Fruit fly (Drosophila melanogaster) whole organism, embryonic: ENCODE results near the gene Fbxl7.

ENCODE experiments used
- Adf1 ChIP-seq: fragments of 200-800 bp; sonication (Bioruptor generic); IDR thresholded peaks from 2 replicates; pipeline ENCODE4 v1.3.6; 2022; ENCODE audit warnings: missing biosample characterization, missing genetic modification characterization
- Atf-2 ChIP-seq: fragments of 200-800 bp; sonication (Bioruptor generic); optimal IDR thresholded peaks from 2 replicates; lab custom pipeline; 2016; ENCODE audit warnings: missing biosample characterization, missing genetic modification characterization
- Awh ChIP-seq: fragments of 200-800 bp; sonication (Bioruptor generic); IDR thresholded peaks from 2 replicates; pipeline ENCODE4, ENCODE4 v1.3.6; 2022; ENCODE audit warnings: missing biosample characterization, missing genetic modification characterization
- CG10209 ChIP-seq: fragments of 200-800 bp; sonication (Bioruptor generic); optimal IDR thresholded peaks from 3 replicates; lab custom pipeline; 2017; ENCODE audit warnings: missing biosample characterization, mild to moderate bottlenecking, missing genetic modification characterization, missing genetic modification reagents
- CG10274 ChIP-seq: fragments of 200-800 bp; sonication (Bioruptor generic); optimal IDR thresholded peaks from 3 replicates; lab custom pipeline; 2017; ENCODE audit warnings: missing biosample characterization, mild to moderate bottlenecking, missing genetic modification characterization
- CG11247 ChIP-seq: fragments of 200-800 bp; sonication (Bioruptor generic); IDR thresholded peaks from 2 replicates; pipeline ENCODE4 v1.3.6; 2022; ENCODE audit warnings: missing biosample characterization, missing genetic modification characterization
- CG11456 ChIP-seq: fragments of 200-800 bp; sonication (Bioruptor generic); IDR thresholded peaks from 3 replicates; pipeline ENCODE4 v1.3.6; 2022; ENCODE audit warnings: missing biosample characterization, missing genetic modification characterization
- CG12219 ChIP-seq: fragments of 200-800 bp; sonication (Bioruptor generic); optimal IDR thresholded peaks from 3 replicates; lab custom pipeline; 2018; ENCODE audit warnings: missing biosample characterization, mild to moderate bottlenecking, missing genetic modification characterization
- CG12769 ChIP-seq: fragments of 200-800 bp; sonication (Bioruptor generic); optimal IDR thresholded peaks from 2 replicates; lab custom pipeline; 2019; ENCODE audit warnings: missing biosample characterization, mild to moderate bottlenecking, missing genetic modification characterization, moderate library complexity
- CG13775 ChIP-seq: fragments of 200-800 bp; sonication (Bioruptor generic); optimal IDR thresholded peaks from 3 replicates; lab custom pipeline; 2017; ENCODE audit warnings: missing biosample characterization, mild to moderate bottlenecking, missing genetic modification characterization
- CG17802 ChIP-seq: fragments of 200-800 bp; sonication (Bioruptor generic); optimal IDR thresholded peaks from 2 replicates; lab custom pipeline; 2018; ENCODE audit warnings: missing biosample characterization, mild to moderate bottlenecking, missing genetic modification characterization, moderate library complexity
- CG32767 ChIP-seq: fragments of 200-800 bp; sonication (Bioruptor generic); IDR thresholded peaks from 2 replicates; pipeline ENCODE4 v1.3.6; 2022; ENCODE audit warnings: missing biosample characterization, missing genetic modification characterization
- CG34376 ChIP-seq: fragments of 200-800 bp; sonication (Bioruptor generic); optimal IDR thresholded peaks from 2 replicates; lab custom pipeline; 2018; ENCODE audit warnings: missing biosample characterization, mild to moderate bottlenecking, missing genetic modification characterization
- CG42726 ChIP-seq: fragments of 200-800 bp; sonication (Bioruptor generic); IDR thresholded peaks from 2 replicates; pipeline ENCODE4 v1.3.6; 2022; ENCODE audit warnings: missing biosample characterization, missing genetic modification characterization; ENCODE audit not compliant: partially characterized antibody
- CG4424 ChIP-seq: fragments of 200-800 bp; sonication (Bioruptor generic); optimal IDR thresholded peaks from 3 replicates; lab custom pipeline; 2016; ENCODE audit warnings: missing biosample characterization, missing genetic modification characterization
- CG4707 ChIP-seq: fragments of 200-800 bp; sonication (Bioruptor generic); optimal IDR thresholded peaks from 2 replicates; lab custom pipeline; 2018; ENCODE audit warnings: missing biosample characterization, mild to moderate bottlenecking, missing genetic modification characterization, moderate library complexity
- CG8478 ChIP-seq: fragments of >200 bp; optimal IDR thresholded peaks from 2 replicates; lab custom pipeline; 2018
- CG9609 ChIP-seq: fragments of 200-800 bp; sonication (Bioruptor generic); optimal IDR thresholded peaks from 3 replicates; lab custom pipeline; 2016; ENCODE audit warnings: missing biosample characterization, missing genetic modification characterization
- Chrac-16 ChIP-seq: fragments of 200-800 bp; sonication (Bioruptor generic); optimal IDR thresholded peaks from 3 replicates; lab custom pipeline; 2016; ENCODE audit warnings: missing biosample characterization, missing genetic modification characterization
- Dad ChIP-seq: fragments of 200-800 bp; sonication (Bioruptor generic); optimal IDR thresholded peaks from 3 replicates; lab custom pipeline; 2016; ENCODE audit warnings: missing biosample characterization, missing genetic modification characterization
- Deaf1 ChIP-seq: fragments of 200-800 bp; optimal IDR thresholded peaks from 3 replicates; lab custom pipeline; 2019; ENCODE audit warnings: missing biosample characterization, mild to moderate bottlenecking, missing genetic modification characterization, moderate library complexity
- Drgx ChIP-seq: fragments of 200-800 bp; sonication (Bioruptor generic); IDR thresholded peaks from 2 replicates; pipeline ENCODE4 v1.3.6; 2022; ENCODE audit warnings: missing biosample characterization, missing genetic modification characterization
- ERR ChIP-seq: fragments of 200-800 bp; sonication (Bioruptor generic); optimal IDR thresholded peaks from 2 replicates; lab custom pipeline; 2016; ENCODE audit warnings: missing biosample characterization, missing genetic modification characterization
- Elba2 ChIP-seq: fragments of 200-800 bp; sonication (Bioruptor generic); optimal IDR thresholded peaks from 3 replicates; lab custom pipeline; 2016; ENCODE audit warnings: missing biosample characterization, missing genetic modification characterization
- HLHmδ ChIP-seq: fragments of 200-800 bp; sonication (Bioruptor generic); optimal IDR thresholded peaks from 2 replicates; lab custom pipeline; 2018; ENCODE audit warnings: missing biosample characterization, mild to moderate bottlenecking, missing genetic modification characterization, moderate library complexity
- HmgD ChIP-seq: fragments of 200-800 bp; sonication (Bioruptor generic); optimal IDR thresholded peaks from 3 replicates; lab custom pipeline; 2016; ENCODE audit warnings: missing biosample characterization, missing genetic modification characterization
- HmgZ ChIP-seq: fragments of 200-800 bp; sonication (Bioruptor generic); optimal IDR thresholded peaks from 2 replicates; lab custom pipeline; 2018; ENCODE audit warnings: missing biosample characterization, mild to moderate bottlenecking, missing genetic modification characterization
- Lpt ChIP-seq: fragments of >200 bp; optimal IDR thresholded peaks from 2 replicates; lab custom pipeline; 2018; ENCODE audit warnings: missing biosample characterization, missing genetic modification characterization
- Neu2 ChIP-seq: fragments of 200-800 bp; sonication (Bioruptor generic); optimal IDR thresholded peaks from 3 replicates; lab custom pipeline; 2016; ENCODE audit warnings: missing biosample characterization, missing genetic modification characterization, borderline replicate concordance
- Vsx1 ChIP-seq: fragments of 200-800 bp; sonication (Bioruptor generic); optimal IDR thresholded peaks from 2 replicates; lab custom pipeline; 2017; ENCODE audit warnings: missing biosample characterization, mild to moderate bottlenecking, missing genetic modification characterization, missing genetic modification reagents
- ap ChIP-seq: fragments of 200-800 bp; sonication (Bioruptor generic); IDR thresholded peaks from 2 replicates; pipeline ENCODE4 v1.3.6; 2022; ENCODE audit warnings: missing biosample characterization, missing genetic modification characterization
- chinmo ChIP-seq: fragments of 200-800 bp; sonication (Bioruptor generic); IDR thresholded peaks from 4 replicates; pipeline ENCODE4 v1.3.6; 2022; ENCODE audit warnings: missing biosample characterization, missing genetic modification characterization; ENCODE audit not compliant: partially characterized antibody
- corto ChIP-seq: fragments of 200-800 bp; sonication (Bioruptor generic); optimal IDR thresholded peaks from 2 replicates; lab custom pipeline; 2016; ENCODE audit warnings: missing biosample characterization, mild to moderate bottlenecking, missing genetic modification characterization, moderate library complexity
- gce ChIP-seq: fragments of 200-800 bp; sonication (Bioruptor generic); IDR thresholded peaks from 3 replicates; pipeline ENCODE4 v1.3.6; 2022; ENCODE audit warnings: missing biosample characterization, missing genetic modification characterization
- gro ChIP-seq: fragments of 200-800 bp; sonication (Bioruptor generic); optimal IDR thresholded peaks from 2 replicates; lab custom pipeline; 2016; ENCODE audit warnings: missing biosample characterization, missing genetic modification characterization
- her ChIP-seq: fragments of 200-800 bp; sonication (Bioruptor generic); optimal IDR thresholded peaks from 2 replicates; lab custom pipeline; 2016; ENCODE audit warnings: missing biosample characterization, missing genetic modification characterization
- hth ChIP-seq: fragments of >200 bp; optimal IDR thresholded peaks from 2 replicates; lab custom pipeline; 2017; ENCODE audit warnings: inconsistent platforms
- ken ChIP-seq: fragments of 200-800 bp; sonication (Bioruptor generic); IDR thresholded peaks from 3 replicates; pipeline ENCODE4 v1.3.6; 2022; ENCODE audit warnings: missing biosample characterization, missing genetic modification characterization
- kni ChIP-seq: fragments of 200-800 bp; sonication (Bioruptor generic); optimal IDR thresholded peaks from 3 replicates; lab custom pipeline; 2017; ENCODE audit warnings: mild to moderate bottlenecking, missing biosample characterization, missing genetic modification reagents, missing genetic modification characterization
- lab ChIP-seq: fragments of 200-800 bp; sonication (Bioruptor generic); optimal IDR thresholded peaks from 3 replicates; lab custom pipeline; 2017; ENCODE audit warnings: missing biosample characterization, missing genetic modification characterization, mild to moderate bottlenecking, moderate library complexity, missing genetic modification reagents
- oc ChIP-seq: fragments of 200-800 bp; sonication (Bioruptor generic); optimal IDR thresholded peaks from 2 replicates; lab custom pipeline; 2018; ENCODE audit warnings: missing biosample characterization, mild to moderate bottlenecking, missing genetic modification characterization, moderate library complexity
- pan ChIP-seq, 4 experiments: fragments of >200 bp in 3 of 4; fragments of 200-800 bp in 1 of 4; sonication (Bioruptor generic) in 1 of 4; optimal IDR thresholded peaks in 3 of 4; IDR thresholded peaks in 1 of 4; 2 replicates each; pipeline versions ENCODE4 v1.3.6 to Lab custom; 2017 to 2022; ENCODE audit warnings: missing biosample characterization in 2 of 4, missing genetic modification characterization in 2 of 4, mixed read lengths in 1 of 4
- run ChIP-seq: fragments of 200-800 bp; sonication (Bioruptor generic); optimal IDR thresholded peaks from 3 replicates; lab custom pipeline; 2018; ENCODE audit warnings: missing biosample characterization, mild to moderate bottlenecking, missing genetic modification characterization
- sd ChIP-seq: fragments of 200-800 bp; sonication (Bioruptor generic); optimal IDR thresholded peaks from 3 replicates; lab custom pipeline; 2018; ENCODE audit warnings: missing biosample characterization, mild to moderate bottlenecking, missing genetic modification characterization, moderate library complexity
- sens ChIP-seq: fragments of 200-800 bp; sonication (Bioruptor generic); peaks from one replicate; lab custom pipeline; 2016; ENCODE audit warnings: missing biosample characterization, missing genetic modification characterization
- tin ChIP-seq: fragments of 200-800 bp; sonication (Bioruptor generic); optimal IDR thresholded peaks from 3 replicates; lab custom pipeline; 2016; ENCODE audit warnings: missing biosample characterization, missing genetic modification characterization
- trh ChIP-seq: fragments of 200-800 bp; sonication (Bioruptor generic); optimal IDR thresholded peaks from 2 replicates; lab custom pipeline; 2016; ENCODE audit warnings: missing biosample characterization, missing genetic modification characterization
- unc-4 ChIP-seq: fragments of 200-800 bp; sonication (Bioruptor generic); IDR thresholded peaks from 2 replicates; pipeline ENCODE4 v1.3.6; 2022; ENCODE audit warnings: missing biosample characterization, missing genetic modification characterization; ENCODE audit not compliant: partially characterized antibody

Gene Fbxl7

dm6 chr3R:15920751-15921156, at the start of gene Fbxl7 (continued):
- TF ChIP-seq hth (lab: Kevin White, UChicago) = no peak
- TF ChIP-seq sens (GFP tag; lab: Kevin White, UChicago) = peak; percentile 83
- TF ChIP-seq ken (GFP tag; lab: Robert Waterston, UW) = no peak
- no peak for TF ChIP-seq CG9609 (GFP tag; lab: Kevin White, UChicago)
- no peak for TF ChIP-seq Chrac-16
- peak; percentile 64; the same call in 1 of the 2 replicates for TF ChIP-seq CG42726 (GFP tag; lab: Robert Waterston, UW)
- peak; percentile 92 for TF ChIP-seq kni (GFP tag; lab: Kevin White, UChicago)
- TF ChIP-seq trh (GFP tag; lab: Kevin White, UChicago) = no peak
- no peak for TF ChIP-seq Atf-2
- peak; percentile 83 for TF ChIP-seq CG11247
- TF ChIP-seq Drgx (GFP tag; lab: Robert Waterston, UW) = peak; percentile 23; the same call in 1 of the 2 replicates
- TF ChIP-seq ERR (GFP tag; lab: Kevin White, UChicago) = no peak
- TF ChIP-seq her (GFP tag; lab: Kevin White, UChicago) = no peak
- no peak for TF ChIP-seq HmgZ (tag; lab: Kevin White, UChicago)
- TF ChIP-seq CG17802 (tag; lab: Kevin White, UChicago) = no peak
- TF ChIP-seq CG10274 (GFP tag; lab: Kevin White, UChicago) = no peak
- TF ChIP-seq Neu2 (GFP tag; lab: Kevin White, UChicago) = no peak
- TF ChIP-seq CG13775 = no peak
- TF ChIP-seq unc-4 (GFP tag; lab: Robert Waterston, UW) = peak; percentile 26; the same call in 1 of the 2 replicates
- TF ChIP-seq tin (GFP tag; lab: Kevin White, UChicago) = no peak
- no peak for TF ChIP-seq Dad (GFP tag; lab: Kevin White, UChicago)

- no peak for TF ChIP-seq CG8478
- TF ChIP-seq CG12219 (GFP tag; lab: Kevin White, UChicago) = no peak
- peak; percentile 56 for TF ChIP-seq oc (tag; lab: Kevin White, UChicago)
- TF ChIP-seq CG12769 (tag; lab: Kevin White, UChicago) = peak; percentile 13
- no peak for TF ChIP-seq CG4424 (GFP tag; lab: Kevin White, UChicago)
- TF ChIP-seq chinmo (GFP tag; lab: Robert Waterston, UW) = 0 out of 4 replicates have a peak, but pooled peaks have one; percentile 18
- no peak for TF ChIP-seq pan (optimal IDR thresholded peaks at IDR 0.05; lab: Kevin White, UChicago)
- TF ChIP-seq pan (GFP tag; optimal IDR thresholded peaks at IDR 0.05 in 1 of 2, IDR thresholded peaks at IDR 0.05 in 1 of 2) = no peak
- no peak for TF ChIP-seq CG42726 (GFP tag; lab: Robert Waterston, UW)
- peak; percentile 77 for TF ChIP-seq Awh (GFP tag; lab: Robert Waterston, UW)
- TF ChIP-seq Lpt = no peak
- TF ChIP-seq CG32767 (GFP tag; lab: Robert Waterston, UW) = no peak
- peak; percentile 94 for TF ChIP-seq sd (tag; lab: Kevin White, UChicago)
- peak; percentile 22 for TF ChIP-seq Vsx1 (GFP tag; lab: Kevin White, UChicago)
- peak; percentile 34 for TF ChIP-seq run
- TF ChIP-seq gro (GFP tag; lab: Kevin White, UChicago) = peak; percentile 67
Measured at dm6 chr3R:15872829-15873440, 47.8 kb upstream of the Fbxl7 start.

dm6 chr3R:15875611-15876010, 45.1 kb upstream of the Fbxl7 start, which contains the start of gene CG31183:
CG31183 (minus strand) TSS chr3R:15875939.
- TF ChIP-seq CG10209 (no peak), lab (GFP tag; lab: Kevin White, UChicago) (no peak), HLHmδ (GFP tag; lab: Kevin White, UChicago) (no peak), gce (0 out of 3 replicates have a peak, but pooled peaks have one; percentile 13), Elba2 (GFP tag; lab: Kevin White, UChicago) (no peak), corto (GFP tag; lab: Kevin White, UChicago) (no peak), CG4707 (no peak), HmgD (GFP tag; lab: Kevin White, UChicago) (no peak), chinmo (GFP tag; lab: Robert Waterston, UW) (0 out of 4 replicates have a peak, but pooled peaks have one; percentile 60), CG11456 (no peak), sens (GFP tag; lab: Kevin White, UChicago) (no peak), CG11247 (0 out of 2 replicates have a peak, but pooled peaks have one; percentile 12), ap (GFP tag; lab: Robert Waterston, UW) (no peak), CG34376 (GFP tag; lab: Kevin White, UChicago) (no peak), Deaf1 (peak; percentile 90), Adf1 (GFP tag; lab: Robert Waterston, UW) (peak; percentile 97)
